Worm (Caenorhabditis elegans) whole organism, L1 larva: ENCODE results near the gene C34F11.2.
A peak's percentile ranks its signal among the peaks of the same experiment; 100 is the strongest.

Experiments
- C04F5.9 ChIP-seq: sonication (generic microtip); optimal IDR thresholded peaks from 2 replicates; lab custom pipeline; 2016; ENCODE audit warnings: missing genetic modification characterization, missing compliant biosample characterization
- C16A3.4 ChIP-seq: fragments of 150-350 bp; optimal IDR thresholded peaks from 2 replicates; lab custom pipeline; 2014; ENCODE audit warnings: missing biosample characterization, missing genetic modification characterization
- C34B4.2 ChIP-seq: sonication (generic microtip); optimal IDR thresholded peaks from 2 replicates; lab custom pipeline; 2017; ENCODE audit warnings: mild to moderate bottlenecking, missing genetic modification characterization, missing compliant biosample characterization
- Y116A8C.19 ChIP-seq: sonication (generic microtip); optimal IDR thresholded peaks from 2 replicates; lab custom pipeline; 2016; ENCODE audit warnings: missing compliant biosample characterization, missing genetic modification characterization, borderline replicate concordance
- aly-2 ChIP-seq: fragments of 150-350 bp; optimal IDR thresholded peaks from 2 replicates; lab custom pipeline; 2014; ENCODE audit warnings: missing biosample characterization, missing genetic modification characterization
- blmp-1 ChIP-seq: fragments of 150-350 bp; optimal IDR thresholded peaks from 2 replicates; lab custom pipeline; 2014; ENCODE audit warnings: missing biosample characterization, missing genetic modification characterization
- ceh-63 ChIP-seq: fragments of 200-800 bp; sonication (Bioruptor generic); optimal IDR thresholded peaks from 2 replicates; lab custom pipeline; 2018; ENCODE audit warnings: mild to moderate bottlenecking, missing genetic modification characterization, missing compliant biosample characterization
- ceh-8 ChIP-seq: fragments of 200-800 bp; sonication (Bioruptor generic); optimal IDR thresholded peaks from 2 replicates; lab custom pipeline; 2018; ENCODE audit warnings: mild to moderate bottlenecking, missing genetic modification characterization, moderate library complexity, missing compliant biosample characterization
- dpl-1 ChIP-seq, 3 experiments: fragments of 150-350 bp in 2 of 3; sonication (generic microtip) in 1 of 3; optimal IDR thresholded peaks; 2 replicates each; lab custom pipeline; 2014 to 2017; ENCODE audit warnings: missing biosample characterization in 3 of 3, missing genetic modification characterization in 3 of 3, missing genetic modification reagents in 3 of 3
- dsc-1 ChIP-seq: sonication (generic microtip); optimal IDR thresholded peaks from 2 replicates; lab custom pipeline; 2016; ENCODE audit warnings: mild to moderate bottlenecking, missing genetic modification characterization, missing compliant biosample characterization
- egl-27 ChIP-seq, 2 experiments: fragments of 150-350 bp in 1 of 2; sonication (generic microtip); optimal IDR thresholded peaks; 3 replicates each; lab custom pipeline; 2017 to 2018; ENCODE audit warnings: missing biosample characterization in 2 of 2, missing genetic modification characterization in 2 of 2, missing genetic modification reagents in 2 of 2
- elt-3 ChIP-seq, 6 experiments: fragments of 150-350 bp in 1 of 6; sonication (generic microtip); optimal IDR thresholded peaks; 2 replicates each; lab custom pipeline; 2017 to 2018; ENCODE audit warnings: missing biosample characterization in 6 of 6, missing genetic modification characterization in 6 of 6, inconsistent platforms in 1 of 6
- ets-5 ChIP-seq: fragments of 200-800 bp; sonication (Bioruptor generic); IDR thresholded peaks from 2 replicates; pipeline ENCODE4 v1.3.6; 2022; ENCODE audit warnings: missing genetic modification characterization, missing compliant biosample characterization
- fkh-10 ChIP-seq: sonication (generic microtip); optimal IDR thresholded peaks from 2 replicates; lab custom pipeline; 2017; ENCODE audit warnings: missing biosample characterization, missing genetic modification reagents, missing genetic modification characterization
- fkh-4 ChIP-seq: sonication (generic microtip); optimal IDR thresholded peaks from 2 replicates; lab custom pipeline; 2016; ENCODE audit warnings: missing compliant biosample characterization, missing genetic modification characterization, borderline replicate concordance
- fkh-8 ChIP-seq: sonication (generic microtip); optimal IDR thresholded peaks from 2 replicates; lab custom pipeline; 2016; ENCODE audit warnings: mild to moderate bottlenecking, missing genetic modification characterization, missing compliant biosample characterization
- fos-1 ChIP-seq: fragments of 150-350 bp; optimal IDR thresholded peaks from 2 replicates; lab custom pipeline; 2014; ENCODE audit warnings: missing biosample characterization, missing genetic modification characterization
- hlh-17 ChIP-seq: fragments of 200-800 bp; sonication (Bioruptor generic); optimal IDR thresholded peaks from 2 replicates; lab custom pipeline; 2018; ENCODE audit warnings: missing genetic modification characterization, mild to moderate bottlenecking, missing compliant biosample characterization, moderate library complexity, borderline replicate concordance
- irx-1 ChIP-seq: sonication (generic microtip); optimal IDR thresholded peaks from 2 replicates; lab custom pipeline; 2016; ENCODE audit warnings: missing genetic modification characterization, missing compliant biosample characterization
- isw-1 ChIP-seq: fragments of 200-800 bp; sonication (Bioruptor generic); IDR thresholded peaks from 2 replicates; pipeline ENCODE4 v1.3.6; 2022; ENCODE audit warnings: missing genetic modification characterization, missing compliant biosample characterization
- jun-1 ChIP-seq: fragments of 150-350 bp; optimal IDR thresholded peaks from 2 replicates; lab custom pipeline; 2014; ENCODE audit warnings: missing biosample characterization, missing genetic modification reagents, missing genetic modification characterization
- lin-13 ChIP-seq: fragments of 150-350 bp; optimal IDR thresholded peaks from 2 replicates; lab custom pipeline; 2014; ENCODE audit warnings: missing biosample characterization, missing genetic modification reagents, missing genetic modification characterization
- lin-14 ChIP-seq: fragments of 200-800 bp; sonication (Bioruptor generic); optimal IDR thresholded peaks from 2 replicates; lab custom pipeline; 2018; ENCODE audit warnings: mild to moderate bottlenecking, missing genetic modification characterization, moderate library complexity, missing compliant biosample characterization
- lin-35 ChIP-seq, 2 experiments: fragments of 150-350 bp; optimal IDR thresholded peaks; 2 replicates each; lab custom pipeline; 2014; ENCODE audit warnings: missing biosample characterization in 2 of 2, missing genetic modification characterization in 2 of 2, missing genetic modification reagents in 2 of 2
- lin-39 ChIP-seq: fragments of 150-350 bp; optimal IDR thresholded peaks from 2 replicates; lab custom pipeline; 2014; ENCODE audit warnings: missing biosample characterization, missing genetic modification reagents, missing genetic modification characterization
- lsy-2 ChIP-seq, 2 experiments: fragments of 150-350 bp; optimal IDR thresholded peaks; 2 replicates each; lab custom pipeline; 2014; ENCODE audit warnings: missing biosample characterization in 2 of 2, missing genetic modification characterization in 2 of 2
- mab-9 ChIP-seq: fragments of 200-800 bp; sonication (Bioruptor generic); IDR thresholded peaks from 2 replicates; pipeline ENCODE4 v1.3.6; 2022; ENCODE audit warnings: missing genetic modification reagents, missing genetic modification characterization, missing compliant biosample characterization
- mdl-1 ChIP-seq, 2 experiments: fragments of 150-350 bp; optimal IDR thresholded peaks; 2 replicates each; lab custom pipeline; 2014 to 2017; ENCODE audit warnings: missing biosample characterization in 2 of 2, missing genetic modification characterization in 2 of 2, inconsistent platforms in 1 of 2
- mef-2 ChIP-seq: fragments of 150-350 bp; optimal IDR thresholded peaks from 2 replicates; lab custom pipeline; 2014; ENCODE audit warnings: missing biosample characterization, missing genetic modification characterization
- mep-1 ChIP-seq: fragments of 150-350 bp; optimal IDR thresholded peaks from 2 replicates; lab custom pipeline; 2014; ENCODE audit warnings: missing biosample characterization, missing genetic modification characterization
- nhr-11 ChIP-seq: fragments of 150-350 bp; optimal IDR thresholded peaks from 2 replicates; lab custom pipeline; 2014; ENCODE audit warnings: missing biosample characterization, missing genetic modification characterization
- nhr-20 ChIP-seq: sonication (generic microtip); optimal IDR thresholded peaks from 2 replicates; lab custom pipeline; 2016; ENCODE audit warnings: mild to moderate bottlenecking, missing genetic modification characterization, missing compliant biosample characterization
- nhr-237 ChIP-seq: fragments of 150-350 bp; optimal IDR thresholded peaks from 2 replicates; lab custom pipeline; 2014; ENCODE audit warnings: missing biosample characterization, missing genetic modification characterization
- nhr-76 ChIP-seq: sonication (generic microtip); optimal IDR thresholded peaks from 2 replicates; lab custom pipeline; 2017; ENCODE audit warnings: missing biosample characterization, missing genetic modification characterization
- nhr-84 ChIP-seq: sonication (generic microtip); optimal IDR thresholded peaks from 2 replicates; lab custom pipeline; 2017; ENCODE audit warnings: missing biosample characterization, missing genetic modification characterization
- nhr-85 ChIP-seq: sonication (generic microtip); peaks from one replicate; lab custom pipeline; 2016; ENCODE audit warnings: missing genetic modification characterization, inconsistent platforms, missing compliant biosample characterization
- pag-3 ChIP-seq: sonication (generic microtip); optimal IDR thresholded peaks from 2 replicates; lab custom pipeline; 2017; ENCODE audit warnings: missing genetic modification characterization, mild to moderate bottlenecking, missing compliant biosample characterization, antibody characterized with exemption, borderline replicate concordance; ENCODE audit not compliant: insufficient read depth
- rnt-1 ChIP-seq: sonication (generic microtip); optimal IDR thresholded peaks from 2 replicates; lab custom pipeline; 2016; ENCODE audit warnings: mild to moderate bottlenecking, missing genetic modification characterization, moderate library complexity, missing compliant biosample characterization
- skn-1 ChIP-seq: fragments of 150-350 bp; optimal IDR thresholded peaks from 2 replicates; lab custom pipeline; 2014; ENCODE audit warnings: missing biosample characterization, missing genetic modification characterization
- snpc-4 ChIP-seq: fragments of 150-350 bp; optimal IDR thresholded peaks from 2 replicates; lab custom pipeline; 2014; ENCODE audit warnings: missing biosample characterization, missing genetic modification characterization
- snu-23 ChIP-seq: sonication (generic microtip); optimal IDR thresholded peaks from 2 replicates; lab custom pipeline; 2016; ENCODE audit warnings: missing genetic modification characterization, missing compliant biosample characterization
- sox-4 ChIP-seq: sonication (generic microtip); optimal IDR thresholded peaks from 2 replicates; lab custom pipeline; 2016; ENCODE audit warnings: missing genetic modification characterization, missing compliant biosample characterization
- sptf-1 ChIP-seq: fragments of 150-350 bp; optimal IDR thresholded peaks from 2 replicates; lab custom pipeline; 2014; ENCODE audit warnings: missing biosample characterization, missing genetic modification characterization
- swsn-7 ChIP-seq: sonication (generic microtip); optimal IDR thresholded peaks from 2 replicates; lab custom pipeline; 2016; ENCODE audit warnings: missing genetic modification characterization, missing compliant biosample characterization
- tbx-2 ChIP-seq: sonication (generic microtip); optimal IDR thresholded peaks from 2 replicates; lab custom pipeline; 2016; ENCODE audit warnings: missing genetic modification characterization, missing compliant biosample characterization
- unc-86 ChIP-seq: sonication (generic microtip); optimal IDR thresholded peaks from 2 replicates; lab custom pipeline; 2016; ENCODE audit warnings: missing genetic modification characterization, missing compliant biosample characterization
- zag-1 ChIP-seq: fragments of 150-350 bp; optimal IDR thresholded peaks from 2 replicates; lab custom pipeline; 2014; ENCODE audit warnings: missing biosample characterization, missing genetic modification characterization
- zip-4 ChIP-seq: fragments of 200-800 bp; sonication (Bioruptor generic); optimal IDR thresholded peaks from 2 replicates; lab custom pipeline; 2018; ENCODE audit warnings: mild to moderate bottlenecking, missing genetic modification characterization, moderate library complexity, missing compliant biosample characterization
- ztf-11 ChIP-seq, 2 experiments: sonication (generic microtip); optimal IDR thresholded peaks; 2 replicates each; lab custom pipeline; 2016 to 2017; ENCODE audit warnings: missing genetic modification characterization in 2 of 2, missing biosample characterization in 1 of 2, missing compliant biosample characterization in 1 of 2
- ztf-4 ChIP-seq: fragments of 150-350 bp; optimal IDR thresholded peaks from 2 replicates; lab custom pipeline; 2014; ENCODE audit warnings: missing biosample characterization, missing genetic modification characterization

C34F11.2 gene

ce11 chrII:5181497-5181896 lies 30.6 kb upstream of the C34F11.2 start (continued):
- TF ChIP-seq mab-9 (no peak; the same call in 1 of the 2 replicates), tbx-2 (tag; lab: Kevin White, UChicago) (peak; percentile 79), skn-1 (tag; lab: Kevin White, UChicago) (peak; percentile 34), dpl-1 (GFP tag; optimal IDR thresholded peaks at IDR 0.05; lab: Kevin White, UChicago) (peak in 2 of 3 experiments; percentile 27 to 45), rnt-1 (tag; lab: Kevin White, UChicago) (peak; percentile 52), mdl-1 (tag; optimal IDR thresholded peaks at IDR 0.05; lab: Kevin White, UChicago) (peak in 1 of 2 experiments; percentile 86), fkh-8 (tag; lab: Kevin White, UChicago) (peak; percentile 83), lin-35 (GFP tag; optimal IDR thresholded peaks at IDR 0.05; lab: Kevin White, UChicago) (peak; percentile 57 to 61), jun-1 (tag; lab: Kevin White, UChicago) (peak; percentile 45)

ce11 chrII:5182451-5182850 lies 29.6 kb upstream of the C34F11.2 start:
- TF ChIP-seq jun-1 (tag; lab: Kevin White, UChicago) (peak; percentile 53), sox-4 (tag; lab: Kevin White, UChicago) (no peak), isw-1 (GFP tag; lab: Robert Waterston, UW) (no peak), aly-2 (tag; lab: Kevin White, UChicago) (no peak), ztf-11 (tag; optimal IDR thresholded peaks at IDR 0.05; lab: Kevin White, UChicago) (no peak), pag-3 (tag; lab: Kevin White, UChicago) (no peak), ceh-8 (GFP tag; lab: Kevin White, UChicago) (no peak), mef-2 (tag; lab: Kevin White, UChicago) (peak; percentile 2), dpl-1 (GFP tag; optimal IDR thresholded peaks at IDR 0.05; lab: Kevin White, UChicago) (peak in 2 of 3 experiments; percentile 5 to 35), zip-4 (GFP tag; lab: Kevin White, UChicago) (no peak), fos-1 (no peak), elt-3 (tag; optimal IDR thresholded peaks at IDR 0.05; lab: Kevin White, UChicago) (peak in 2 of 6 experiments; percentile 6 to 20), lin-39 (no peak), dsc-1 (peak; percentile 34), mep-1 (tag; lab: Kevin White, UChicago) (peak; percentile 77), nhr-11 (tag; lab: Kevin White, UChicago) (no peak), lin-13 (GFP tag; lab: Kevin White, UChicago) (peak; percentile 38), ztf-4 (tag; lab: Kevin White, UChicago) (peak; percentile 71), C34B4.2 (tag; lab: Kevin White, UChicago) (no peak), C04F5.9 (no peak), nhr-85 (tag; lab: Kevin White, UChicago) (peak; percentile 85), sptf-1 (tag; lab: Kevin White, UChicago) (no peak), mdl-1 (tag; optimal IDR thresholded peaks at IDR 0.05; lab: Kevin White, UChicago) (peak in 1 of 2 experiments; percentile 80), ets-5 (GFP tag; lab: Robert Waterston, UW) (no peak), ceh-63 (GFP tag; lab: Kevin White, UChicago) (no peak), lsy-2 (tag; optimal IDR thresholded peaks at IDR 0.05; lab: Kevin White, UChicago) (peak; percentile 57 to 67), unc-86 (no peak), egl-27 (tag; optimal IDR thresholded peaks at IDR 0.05; lab: Kevin White, UChicago) (no peak), fkh-8 (tag; lab: Kevin White, UChicago) (peak; percentile 66), nhr-237 (tag; lab: Kevin White, UChicago) (no peak), nhr-76 (no peak), irx-1 (tag; lab: Kevin White, UChicago) (peak; percentile 9), snu-23 (GFP tag; lab: Kevin White, UChicago) (peak; percentile 74), fkh-4 (no peak), hlh-17 (GFP tag; lab: Kevin White, UChicago) (no peak), nhr-84 (tag; lab: Kevin White, UChicago) (no peak), fkh-10 (no peak), blmp-1 (tag; lab: Kevin White, UChicago) (no peak), C16A3.4 (tag; lab: Kevin White, UChicago) (peak; percentile 15), swsn-7 (tag; lab: Kevin White, UChicago) (peak; percentile 57), Y116A8C.19 (no peak), nhr-20 (tag; lab: Kevin White, UChicago) (peak; percentile 80), snpc-4 (tag; lab: Kevin White, UChicago) (peak; percentile 30), rnt-1 (tag; lab: Kevin White, UChicago) (peak; percentile 54), zag-1 (tag; lab: Kevin White, UChicago) (no peak), lin-14 (GFP tag; lab: Kevin White, UChicago) (peak; percentile 82), skn-1 (tag; lab: Kevin White, UChicago) (no peak)
